Fruit fly (Drosophila melanogaster): ENCODE results near the gene Spc105R.

DNA sequence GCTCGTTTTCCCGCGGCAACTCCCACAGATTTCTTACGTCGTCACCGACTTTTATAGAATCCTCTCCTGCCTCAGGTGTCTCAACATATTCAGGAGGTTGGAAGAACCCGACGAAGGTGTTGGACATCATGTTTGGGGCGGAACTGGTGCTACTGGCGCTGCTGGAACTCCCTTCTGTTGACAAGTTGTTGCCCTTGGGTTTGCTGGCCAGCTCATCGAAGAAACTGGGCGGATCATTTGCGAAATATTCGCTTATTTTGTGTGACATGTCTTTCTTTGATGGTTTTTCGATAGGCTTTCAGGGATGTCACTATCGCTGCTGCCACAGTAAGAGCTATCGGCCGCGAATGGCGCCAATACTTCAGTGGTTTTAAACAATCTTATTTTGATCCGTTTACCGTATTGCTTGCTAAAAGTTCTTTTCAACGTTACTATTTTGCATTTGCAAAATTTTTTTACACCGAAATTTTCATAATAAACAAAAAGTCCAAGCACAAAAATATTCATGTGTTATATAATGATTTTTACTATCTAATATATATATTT lies 12.3 kb upstream of the Spc105R start, which contains the start of gene CG11396:
- TF ChIP-seq CTCF (optimal IDR thresholded peaks at IDR 0.05) = no peak
- no peak for TF ChIP-seq CG8478 (optimal IDR thresholded peaks at IDR 0.05)
